Fruit fly (Drosophila melanogaster): ENCODE measurements around the gene CG15260.

The CG15260 gene

DNA sequence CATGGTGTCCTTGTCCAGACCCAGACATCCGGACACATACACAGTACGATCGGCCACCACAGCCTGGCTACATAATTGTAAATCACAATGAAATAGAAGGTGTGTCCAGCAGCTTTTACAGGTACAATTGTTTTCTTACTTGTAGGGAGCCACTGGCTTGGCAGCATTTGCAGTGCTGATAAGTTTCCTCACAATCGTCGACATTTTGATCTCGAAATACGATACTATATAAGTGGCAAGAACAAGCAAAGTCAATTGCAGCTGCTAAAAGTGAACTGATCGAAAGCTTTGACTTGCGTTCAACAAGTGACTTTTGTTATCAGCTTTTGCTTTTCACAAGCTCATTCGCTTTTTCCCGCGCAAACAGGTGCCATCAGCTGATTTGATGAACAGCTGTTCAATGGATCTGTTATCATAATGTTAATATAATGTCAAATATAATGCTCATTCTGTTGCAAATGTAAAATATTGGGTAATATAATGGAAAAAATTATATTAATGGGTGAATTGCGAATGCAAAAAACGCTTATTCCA is 17.2 kb downstream of the CG15260 start, which contains the start of gene UK114:
Gene UK114 (minus strand): TSS at position 309 of the 534 bp plus-strand sequence.
- TF ChIP-seq usp (GFP tag; optimal IDR thresholded peaks at IDR 0.05) (no peak), pan (optimal IDR thresholded peaks at IDR 0.05) (no peak), Dll (optimal IDR thresholded peaks at IDR 0.05) (no peak), CG8478 (optimal IDR thresholded peaks at IDR 0.05) (no peak), psq (optimal IDR thresholded peaks at IDR 0.05) (no peak), EcR (GFP tag; optimal IDR thresholded peaks at IDR 0.05) (no peak)

DNA sequence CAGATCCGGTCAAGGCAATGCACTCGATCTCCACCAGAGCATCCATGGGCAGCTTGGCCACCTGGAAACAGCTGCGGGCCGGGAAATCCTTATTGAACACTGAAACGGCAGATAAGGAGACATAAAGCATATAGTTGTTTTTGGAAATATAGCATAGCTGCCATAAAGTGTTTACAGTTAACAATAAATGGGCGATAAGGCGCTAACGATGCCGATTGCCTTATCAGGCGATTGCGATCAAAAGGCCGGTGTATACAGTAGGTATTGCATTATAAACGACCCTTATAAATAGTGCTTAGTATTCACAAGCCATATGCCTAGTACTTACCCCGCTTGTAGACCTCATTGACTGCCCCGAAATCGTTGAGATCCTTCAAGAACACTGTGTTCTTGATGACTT is 17.7 kb downstream of the CG15260 start:
- TF ChIP-seq EcR (GFP tag; optimal IDR thresholded peaks at IDR 0.05): no peak
- TF ChIP-seq usp (GFP tag; optimal IDR thresholded peaks at IDR 0.05): no peak
- no peak for TF ChIP-seq pan (optimal IDR thresholded peaks at IDR 0.05)
- TF ChIP-seq CG8478 (optimal IDR thresholded peaks at IDR 0.05): no peak
- no peak for TF ChIP-seq Dll (optimal IDR thresholded peaks at IDR 0.05)
- no peak for TF ChIP-seq psq (optimal IDR thresholded peaks at IDR 0.05)

DNA sequence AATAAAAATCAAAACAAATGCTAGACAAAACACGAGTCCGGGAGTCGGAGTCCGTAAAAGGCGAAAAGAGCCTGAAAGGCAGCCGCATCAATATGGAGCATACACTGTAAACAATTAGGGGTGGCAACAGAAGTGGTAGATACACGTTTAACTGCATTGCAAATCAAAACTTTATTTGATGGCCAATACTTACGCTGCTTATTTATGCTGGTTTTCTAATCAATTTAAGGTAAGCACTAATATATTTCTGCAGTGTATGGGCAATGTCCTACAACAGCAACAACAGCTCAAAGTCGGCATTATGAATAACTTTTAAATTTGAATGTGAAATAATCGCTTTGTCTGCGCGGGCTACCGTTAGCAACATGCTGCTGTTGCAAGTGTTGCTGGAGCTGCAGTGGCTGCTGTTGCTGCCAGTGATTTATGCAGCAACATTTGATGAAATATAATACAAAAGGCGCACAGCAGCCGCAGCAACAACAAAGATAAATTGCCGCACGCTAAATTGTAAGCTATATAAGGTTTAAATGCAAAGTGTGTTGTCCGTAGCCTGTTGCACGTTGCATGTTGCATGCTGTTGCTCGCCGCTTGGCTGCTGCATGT is 18.4 kb downstream of the CG15260 start:
- no peak for TF ChIP-seq pan (optimal IDR thresholded peaks at IDR 0.05)
- no peak for TF ChIP-seq usp (GFP tag; optimal IDR thresholded peaks at IDR 0.05)
- no peak for TF ChIP-seq EcR (GFP tag; optimal IDR thresholded peaks at IDR 0.05)
- no peak for TF ChIP-seq Dll (optimal IDR thresholded peaks at IDR 0.05)
- no peak for TF ChIP-seq CG8478 (optimal IDR thresholded peaks at IDR 0.05)
- TF ChIP-seq psq (optimal IDR thresholded peaks at IDR 0.05): no peak

DNA sequence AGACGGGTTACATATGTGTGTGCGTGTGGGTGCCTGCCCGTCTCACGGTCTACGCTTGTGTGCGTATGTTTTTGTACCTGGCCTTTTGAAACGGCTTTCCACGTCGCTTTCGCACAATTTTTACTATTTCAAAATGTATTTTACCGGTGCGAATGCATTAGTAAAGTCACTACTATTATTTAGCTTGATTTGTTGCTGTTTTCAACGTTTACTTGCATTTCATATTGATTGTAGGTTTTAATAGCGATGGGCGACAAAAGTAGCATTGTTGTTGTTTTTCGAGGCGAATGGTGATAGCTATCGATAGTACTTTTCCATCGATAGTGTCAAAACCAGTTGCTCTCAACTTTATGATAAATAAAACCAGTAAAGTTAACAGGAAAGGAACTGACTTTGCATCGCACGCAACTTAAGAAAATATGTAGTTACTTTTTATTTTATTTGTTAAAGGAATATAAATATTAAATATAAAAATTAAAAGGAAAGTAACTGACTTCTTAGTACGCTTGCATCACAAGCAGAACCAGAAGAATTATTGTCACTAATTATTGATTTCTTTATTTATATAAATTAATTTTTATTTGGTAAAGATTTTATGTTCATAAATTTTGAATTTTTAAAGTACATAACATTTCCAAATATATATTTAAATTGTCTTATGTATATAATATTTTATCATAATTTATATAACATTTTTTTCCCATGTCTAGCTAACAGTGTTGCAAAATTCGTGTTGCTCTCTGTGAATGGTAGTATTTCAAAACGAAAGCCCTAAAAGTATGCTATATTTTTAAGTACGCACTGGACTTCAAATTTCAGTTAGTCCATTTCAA is 20.1 kb downstream of the CG15260 start, which contains the start of gene Cul3:
Gene Cul3 (minus strand): TSS at position 268 of the 833 bp plus-strand sequence.
- no peak for TF ChIP-seq EcR (GFP tag; optimal IDR thresholded peaks at IDR 0.05)
- TF ChIP-seq CG8478 (optimal IDR thresholded peaks at IDR 0.05): no peak
- TF ChIP-seq pan (optimal IDR thresholded peaks at IDR 0.05): no peak
- no peak for TF ChIP-seq psq (optimal IDR thresholded peaks at IDR 0.05)

DNA sequence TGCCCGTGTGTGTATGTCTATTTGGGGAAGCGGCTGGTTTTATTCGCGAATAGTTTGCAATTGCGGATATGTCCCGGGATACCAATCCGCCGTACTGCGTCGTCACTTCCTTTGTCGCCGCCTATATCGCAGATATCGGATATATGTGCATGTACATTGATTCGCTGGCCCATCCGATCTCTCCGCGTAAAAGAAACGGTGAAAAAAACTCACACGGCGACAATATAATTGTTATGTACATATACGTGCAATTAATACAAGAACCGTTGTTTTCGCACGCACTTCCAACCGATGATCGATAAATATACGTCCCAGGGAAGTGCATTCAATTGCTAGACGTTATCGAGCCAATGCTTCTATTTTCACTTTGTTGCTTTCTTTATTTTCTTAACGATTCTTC is 20.7 kb downstream of the CG15260 start:
- TF ChIP-seq CG8478 (optimal IDR thresholded peaks at IDR 0.05) (peak; percentile 44), Dll (optimal IDR thresholded peaks at IDR 0.05) (no peak), psq (optimal IDR thresholded peaks at IDR 0.05) (no peak)

DNA sequence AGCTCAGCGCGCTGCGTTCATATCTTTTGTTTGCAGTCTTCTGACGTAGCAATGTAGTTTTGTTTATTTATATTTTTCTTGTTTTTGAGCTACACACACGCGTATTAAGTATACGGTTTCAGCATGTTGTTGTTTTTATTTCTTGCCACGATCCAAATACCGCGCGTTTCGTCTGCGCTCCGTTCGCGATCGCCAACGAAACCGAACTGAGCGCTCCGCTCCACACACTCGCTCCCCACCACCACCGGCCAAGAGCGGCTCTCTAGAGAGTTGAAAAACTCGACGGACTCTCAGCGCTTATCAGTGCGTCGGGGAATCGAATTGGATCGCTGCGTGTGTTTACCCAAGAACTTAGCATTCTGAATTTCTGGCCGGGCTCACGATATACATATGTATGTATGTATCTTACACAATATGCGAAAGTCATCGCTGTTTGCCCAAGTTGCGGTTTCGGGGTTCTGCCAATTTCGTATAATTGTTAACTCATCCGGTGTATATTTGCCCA is 27.5 kb downstream of the CG15260 start, which contains the start of gene yuri:
Gene yuri (minus strand): TSS at position 210 of the 505 bp plus-strand sequence.
- TF ChIP-seq Dll (optimal IDR thresholded peaks at IDR 0.05) (peak; percentile 97), psq (optimal IDR thresholded peaks at IDR 0.05) (no peak)

DNA sequence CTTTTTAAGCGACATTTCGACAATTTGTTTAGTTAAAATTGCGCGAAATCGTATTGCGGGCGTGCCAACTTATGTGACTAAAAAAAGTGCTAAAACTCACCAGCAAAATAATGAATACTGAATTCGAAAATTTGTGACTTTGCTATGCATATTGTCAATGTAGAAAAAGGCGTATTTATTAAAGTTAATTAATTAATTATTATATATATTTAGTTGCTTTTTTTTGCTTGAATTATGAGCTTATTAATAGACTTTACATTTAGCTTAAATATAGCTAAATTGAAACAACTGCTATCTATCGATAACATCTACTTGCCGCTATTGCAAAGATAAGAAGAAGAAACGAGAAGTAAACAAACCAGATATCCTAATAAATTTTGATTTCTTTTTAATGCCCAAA is 35.8 kb downstream of the CG15260 start, which contains the start of the genes PolD3 and Uxt:
Gene PolD3 (minus strand): TSS at position 56 of the 400 bp plus-strand sequence.
Gene Uxt (plus strand): TSS at position 333 of the 400 bp plus-strand sequence.
- TF ChIP-seq pan (optimal IDR thresholded peaks at IDR 0.05): no peak
- no peak for TF ChIP-seq CG8478 (optimal IDR thresholded peaks at IDR 0.05)
- TF ChIP-seq Dll (optimal IDR thresholded peaks at IDR 0.05): no peak
- no peak for TF ChIP-seq EcR (GFP tag; optimal IDR thresholded peaks at IDR 0.05)
- TF ChIP-seq usp (GFP tag; optimal IDR thresholded peaks at IDR 0.05): no peak
- TF ChIP-seq psq (optimal IDR thresholded peaks at IDR 0.05): no peak

DNA sequence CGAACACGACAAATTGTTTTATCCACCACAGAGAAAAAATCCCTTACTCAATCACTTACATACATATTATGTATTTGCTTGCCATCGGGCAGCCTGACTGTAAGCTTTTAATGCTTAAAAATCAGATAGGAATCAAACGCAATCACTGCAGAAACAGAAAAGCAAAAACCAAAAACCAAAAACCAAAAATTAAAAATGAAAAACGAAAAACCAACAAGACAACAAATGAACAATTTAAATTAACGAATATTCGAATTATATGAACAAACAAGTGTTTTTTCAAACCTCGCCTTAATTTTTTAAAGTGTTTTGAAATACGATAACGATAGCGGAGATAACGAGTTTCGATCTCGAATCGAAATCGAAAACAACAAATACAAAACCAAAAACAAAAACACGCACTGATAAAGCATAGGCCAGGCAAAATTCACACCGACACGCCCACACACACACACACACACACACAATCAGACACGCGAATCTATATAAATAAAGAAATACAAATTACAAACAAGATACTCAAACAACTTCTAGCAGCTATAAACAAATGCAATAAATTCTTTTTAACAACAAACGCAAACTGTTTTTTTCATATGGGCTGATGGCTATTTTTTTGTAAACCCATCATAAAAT is 37.7 kb downstream of the CG15260 start:
- TF ChIP-seq Dll (optimal IDR thresholded peaks at IDR 0.05) (no peak), CG8478 (optimal IDR thresholded peaks at IDR 0.05) (no peak), usp (GFP tag; optimal IDR thresholded peaks at IDR 0.05) (no peak)

DNA sequence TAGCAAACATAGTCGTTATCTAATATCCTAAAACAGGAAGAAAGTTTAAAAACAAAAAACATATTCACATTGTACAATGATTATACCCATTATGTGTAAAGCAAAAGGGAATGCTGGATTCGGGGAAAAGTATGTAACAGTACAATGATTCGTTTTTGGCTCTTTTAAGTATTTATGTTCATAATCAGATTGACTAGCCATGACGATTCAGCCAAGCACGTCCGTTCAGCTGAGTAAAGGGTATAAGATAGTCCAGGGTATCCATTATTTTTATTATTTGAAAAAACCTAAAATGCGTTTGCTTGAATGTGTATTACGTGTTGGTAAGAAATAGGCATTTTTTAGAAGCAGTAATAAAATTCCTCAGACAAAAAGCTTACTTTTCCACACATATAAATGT is 42.4 kb downstream of the CG15260 start:
- no peak for TF ChIP-seq EcR (GFP tag; optimal IDR thresholded peaks at IDR 0.05)
- TF ChIP-seq CG8478 (optimal IDR thresholded peaks at IDR 0.05): no peak
- no peak for TF ChIP-seq pan (optimal IDR thresholded peaks at IDR 0.05)
- TF ChIP-seq usp (GFP tag; optimal IDR thresholded peaks at IDR 0.05): no peak
- no peak for TF ChIP-seq psq (optimal IDR thresholded peaks at IDR 0.05)
- no peak for TF ChIP-seq Dll (optimal IDR thresholded peaks at IDR 0.05)

DNA sequence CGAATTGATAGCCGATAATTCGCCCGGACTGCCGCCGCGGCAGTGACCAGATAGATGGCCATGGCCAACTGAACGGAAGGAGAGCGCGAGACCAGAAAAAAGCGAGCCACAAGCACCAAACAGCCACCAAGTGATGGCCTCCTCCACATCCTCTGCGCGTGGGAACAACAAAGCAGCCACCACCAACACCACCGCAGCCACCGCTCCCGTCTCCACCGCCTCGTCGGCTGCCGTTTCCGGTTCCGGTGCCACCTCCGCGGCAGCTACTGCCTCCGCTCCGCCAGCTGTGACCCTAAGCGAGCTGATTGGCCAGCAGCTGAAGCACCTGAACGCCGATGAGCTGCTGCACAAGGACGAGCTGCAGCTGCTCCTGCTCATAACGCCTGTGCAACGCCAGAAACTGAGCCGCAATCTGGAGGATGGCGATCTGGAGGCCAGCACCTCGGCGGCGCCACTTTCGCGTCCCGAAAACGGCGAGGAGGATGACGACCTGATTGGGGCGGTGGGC is 43.0 kb downstream of the CG15260 start:
- TF ChIP-seq Dll (optimal IDR thresholded peaks at IDR 0.05) (no peak), usp (GFP tag; optimal IDR thresholded peaks at IDR 0.05) (no peak), CG8478 (optimal IDR thresholded peaks at IDR 0.05) (no peak), pan (optimal IDR thresholded peaks at IDR 0.05) (no peak), EcR (GFP tag; optimal IDR thresholded peaks at IDR 0.05) (no peak), psq (optimal IDR thresholded peaks at IDR 0.05) (no peak)

DNA sequence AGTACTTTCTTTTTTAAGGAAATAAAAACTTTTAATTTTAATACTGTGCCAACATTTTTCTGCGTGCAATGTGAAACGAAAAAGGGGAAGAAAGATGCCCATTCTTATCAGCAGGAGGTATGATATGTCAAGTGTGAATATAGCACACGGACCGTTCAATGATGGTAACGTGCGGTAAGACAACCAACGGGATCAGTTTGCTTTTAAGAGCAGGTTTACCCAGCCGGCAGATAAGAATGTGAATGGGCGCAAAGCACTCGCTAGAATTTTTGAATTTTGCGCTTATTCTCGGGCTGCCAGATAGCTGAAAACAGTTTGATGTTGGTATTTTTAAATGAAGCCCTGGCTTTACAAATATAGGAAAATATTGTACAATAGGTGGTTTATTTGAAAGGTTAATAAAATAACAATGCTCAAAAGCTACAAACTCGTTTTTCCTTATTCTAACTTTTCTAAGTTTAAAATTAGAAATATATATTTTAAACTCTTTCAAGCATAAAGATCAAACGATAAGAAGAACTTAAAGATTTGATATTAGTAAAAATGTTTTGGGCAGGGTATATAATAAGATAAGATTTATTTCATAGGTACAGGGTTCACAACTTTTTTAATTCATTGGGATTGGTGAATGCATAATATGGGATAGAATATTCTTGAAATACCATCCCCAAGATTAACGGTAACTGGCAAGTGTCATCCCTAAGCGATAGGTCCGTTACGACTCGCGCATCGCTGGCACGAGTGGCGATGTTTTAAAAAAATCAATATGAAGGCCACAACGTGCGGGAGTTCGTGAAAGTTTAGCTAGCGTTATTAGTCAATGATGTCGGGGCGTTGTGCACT is 43.7 kb downstream of the CG15260 start, which contains the start of gene dao:
Gene dao (plus strand): TSS at position 717 of the 843 bp plus-strand sequence.
- TF ChIP-seq usp (GFP tag; optimal IDR thresholded peaks at IDR 0.05) (no peak), pan (optimal IDR thresholded peaks at IDR 0.05) (no peak), Dll (optimal IDR thresholded peaks at IDR 0.05) (no peak), psq (optimal IDR thresholded peaks at IDR 0.05) (no peak), EcR (GFP tag; optimal IDR thresholded peaks at IDR 0.05) (no peak), CG8478 (optimal IDR thresholded peaks at IDR 0.05) (no peak)
